Fruit fly (Drosophila melanogaster): Measurements from ENCODE around the gene CG12204.

Gene CG12204

dm6 chrX:19494830-19495610 is 819 bp upstream of the CG12204 start, which contains the start of the genes ksh, CG14200 and Pfrx (continued):
- TF ChIP-seq Oaz (GFP tag; IDR thresholded peaks at IDR 0.05) (no peak), gem (tag; optimal IDR thresholded peaks at IDR 0.05) (no peak), Hey (tag; optimal IDR thresholded peaks at IDR 0.05) (no peak), wor (GFP tag; IDR thresholded peaks at IDR 0.05) (no peak), Meics (GFP tag; optimal IDR thresholded peaks at IDR 0.05) (no peak), Sry-δ (GFP tag; optimal IDR thresholded peaks at IDR 0.05) (peak; percentile 97), tx (GFP tag; optimal IDR thresholded peaks at IDR 0.05) (no peak), caup (GFP tag; optimal IDR thresholded peaks at IDR 0.05; ENCODE audit: severe bottlenecking) (no peak), Abd-B (GFP tag; optimal IDR thresholded peaks at IDR 0.05) (peak; percentile 26), gt (GFP tag; IDR thresholded peaks at IDR 0.05) (no peak), dmrt11E (tag; optimal IDR thresholded peaks at IDR 0.05) (no peak), dimm (GFP tag; IDR thresholded peaks at IDR 0.05) (no peak), nau (GFP tag; optimal IDR thresholded peaks at IDR 0.05) (no peak), Rfx (GFP tag; IDR thresholded peaks at IDR 0.05) (peak; percentile 46), Nf-YC (tag; optimal IDR thresholded peaks at IDR 0.05) (peak; percentile 17), ab (GFP tag; optimal IDR thresholded peaks at IDR 0.05) (no peak), lbe (GFP tag; optimal IDR thresholded peaks at IDR 0.05) (no peak), CG7839 (tag; optimal IDR thresholded peaks at IDR 0.05) (no peak), CG17359 (tag; optimal IDR thresholded peaks at IDR 0.05) (no peak), CG1603 (tag; optimal IDR thresholded peaks at IDR 0.05) (peak; percentile 56), H2.0 (GFP tag; IDR thresholded peaks at IDR 0.05) (no peak), CG9932 (GFP tag; IDR thresholded peaks at IDR 0.05) (peak; percentile 77), CG11093 (GFP tag; IDR thresholded peaks at IDR 0.05) (no peak), ham (GFP tag; IDR thresholded peaks at IDR 0.05) (no peak), luna (GFP tag; optimal IDR thresholded peaks at IDR 0.05) (no peak), sug (tag; optimal IDR thresholded peaks at IDR 0.05) (no peak), CG34422 (GFP tag; IDR thresholded peaks at IDR 0.05) (no peak), CG4820 (GFP tag; optimal IDR thresholded peaks at IDR 0.05) (no peak), Fer1 (GFP tag; optimal IDR thresholded peaks at IDR 0.05) (no peak), slbo (GFP tag; IDR thresholded peaks at IDR 0.05) (peak; percentile 66), unpg (GFP tag; optimal IDR thresholded peaks at IDR 0.05) (no peak), vfl (GFP tag; optimal IDR thresholded peaks at IDR 0.05) (no peak), CG17829 (tag; optimal IDR thresholded peaks at IDR 0.05) (no peak), abd-A (tag; optimal IDR thresholded peaks at IDR 0.05) (no peak), pfk (GFP tag; optimal IDR thresholded peaks at IDR 0.05) (peak; percentile 31), ro (GFP tag; IDR thresholded peaks at IDR 0.05) (no peak), Ets97D (GFP tag; optimal IDR thresholded peaks at IDR 0.05) (peak; percentile 39), sc (optimal IDR thresholded peaks at IDR 0.05) (no peak), sc (GFP tag; optimal IDR thresholded peaks at IDR 0.05) (no peak), Eip74EF (GFP tag; optimal IDR thresholded peaks at IDR 0.05) (no peak), CG5245 (GFP tag; optimal IDR thresholded peaks at IDR 0.05) (no peak), sob (GFP tag; IDR thresholded peaks at IDR 0.05) (peak; percentile 64), CkIIα-i1 (GFP tag; IDR thresholded peaks at IDR 0.05) (no peak), CG8359 (GFP tag; optimal IDR thresholded peaks at IDR 0.05; ENCODE audit: borderline replicate concordance) (no peak), CG3281 (GFP tag; optimal IDR thresholded peaks at IDR 0.05) (no peak), HLHmδ (GFP tag; optimal IDR thresholded peaks at IDR 0.05) (no peak), bigmax (GFP tag; optimal IDR thresholded peaks at IDR 0.05) (no peak), CG7963 (GFP tag; IDR thresholded peaks at IDR 0.05; ENCODE audit: partially characterized antibody) (peak; percentile 94), Hsf (GFP tag; optimal IDR thresholded peaks at IDR 0.05) (no peak), bbx (GFP tag; IDR thresholded peaks at IDR 0.05; ENCODE audit: partially characterized antibody) (peak; percentile 97)

All from whole organism, embryonic.